Worm (Caenorhabditis elegans) whole organism, early embryonic: ENCODE measurements around the gene unc-50.

Source experiments
- aly-1 ChIP-seq: sonication (generic microtip); optimal IDR thresholded peaks from 2 replicates; lab custom pipeline; 2016; ENCODE audit warnings: missing genetic modification characterization, missing compliant biosample characterization
- ceh-13 ChIP-seq: fragments of 200-800 bp; sonication (Bioruptor generic); optimal IDR thresholded peaks from 2 replicates; lab custom pipeline; 2018; ENCODE audit warnings: mild to moderate bottlenecking, missing genetic modification characterization, missing compliant biosample characterization
- pes-1 ChIP-seq: fragments of 200-800 bp; sonication (Bioruptor generic); IDR thresholded peaks from 2 replicates; pipeline ENCODE4 v1.3.6; 2022; ENCODE audit warnings: missing genetic modification reagents, missing genetic modification characterization, missing compliant biosample characterization

DNA sequence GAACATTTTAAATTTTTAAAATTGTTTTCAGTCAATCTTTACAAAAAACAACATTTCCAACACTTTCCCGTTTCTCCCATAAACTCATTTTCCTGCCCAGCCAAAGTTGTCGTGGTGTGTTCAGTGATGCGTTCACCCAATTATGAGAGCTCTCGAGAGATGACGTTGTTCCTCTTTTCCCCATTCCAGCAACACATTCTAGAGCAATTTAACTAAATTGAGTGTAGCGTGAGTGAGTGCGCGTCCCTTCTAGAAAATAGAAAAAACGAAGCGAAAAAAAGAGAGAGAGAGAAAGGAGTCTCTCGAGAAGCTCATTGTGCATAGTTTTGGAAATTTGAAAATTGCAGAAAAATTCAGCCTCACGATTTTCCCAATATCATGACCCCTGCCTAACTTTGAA is 40.8 kb upstream of the unc-50 start:
- no peak for TF ChIP-seq pes-1 (GFP tag; lab: Robert Waterston, UW)
- TF ChIP-seq aly-1 = no peak
- no peak for TF ChIP-seq ceh-13 (GFP tag; lab: Kevin White, UChicago)
